Fruit fly (Drosophila melanogaster) whole organism, embryonic: ENCODE results near the gene Arp6.
A peak's percentile ranks its signal among the peaks of the same experiment; 100 is the strongest.

Source experiments
- Atf-2 ChIP-seq: fragments of 200-800 bp; sonication (Bioruptor generic); optimal IDR thresholded peaks from 2 replicates; lab custom pipeline; 2016; ENCODE audit warnings: missing biosample characterization, missing genetic modification characterization
- BtbVII ChIP-seq: fragments of 200-800 bp; sonication (Bioruptor generic); optimal IDR thresholded peaks from 3 replicates; lab custom pipeline; 2017; ENCODE audit warnings: missing biosample characterization, mild to moderate bottlenecking, missing genetic modification characterization
- CG10565 ChIP-seq: fragments of 200-800 bp; sonication (Bioruptor generic); optimal IDR thresholded peaks from 3 replicates; lab custom pipeline; 2016; ENCODE audit warnings: missing biosample characterization, mild to moderate bottlenecking, missing genetic modification characterization
- CG13296 ChIP-seq: fragments of 200-800 bp; sonication (Bioruptor generic); optimal IDR thresholded peaks from 3 replicates; lab custom pipeline; 2018; ENCODE audit warnings: missing biosample characterization, mild to moderate bottlenecking, missing genetic modification characterization
- CG13424 ChIP-seq: fragments of 200-800 bp; sonication (Bioruptor generic); optimal IDR thresholded peaks from 2 replicates; lab custom pipeline; 2019; ENCODE audit warnings: missing biosample characterization, mild to moderate bottlenecking, missing genetic modification characterization, moderate library complexity
- CG14667 ChIP-seq: fragments of 200-800 bp; sonication (Bioruptor generic); IDR thresholded peaks from 2 replicates; pipeline ENCODE4 v1.3.6; 2022; ENCODE audit warnings: missing biosample characterization, missing genetic modification characterization
- CG15011 ChIP-seq: fragments of 200-800 bp; sonication (Bioruptor generic); optimal IDR thresholded peaks from 3 replicates; lab custom pipeline; 2018; ENCODE audit warnings: missing biosample characterization, mild to moderate bottlenecking, missing genetic modification characterization
- CG18599 ChIP-seq: fragments of 200-800 bp; sonication (Bioruptor generic); optimal IDR thresholded peaks from 3 replicates; lab custom pipeline; 2017; ENCODE audit warnings: missing biosample characterization, missing genetic modification characterization, mild to moderate bottlenecking, moderate library complexity, missing genetic modification reagents
- CG2678 ChIP-seq: fragments of 200-800 bp; sonication (Bioruptor generic); optimal IDR thresholded peaks from 3 replicates; lab custom pipeline; 2019; ENCODE audit warnings: missing biosample characterization, mild to moderate bottlenecking, missing genetic modification characterization, moderate library complexity
- CG31224 ChIP-seq: fragments of 200-800 bp; sonication (Bioruptor generic); IDR thresholded peaks from 2 replicates; pipeline ENCODE4 v1.3.6; 2022; ENCODE audit warnings: missing biosample characterization, missing genetic modification characterization
- CG31388 ChIP-seq: fragments of 200-800 bp; sonication (Bioruptor generic); optimal IDR thresholded peaks from 2 replicates; lab custom pipeline; 2016; ENCODE audit warnings: missing biosample characterization, missing genetic modification characterization
- CG31441 ChIP-seq: fragments of 200-800 bp; sonication (Bioruptor generic); IDR thresholded peaks from 2 replicates; pipeline ENCODE4 v1.3.6; 2022; ENCODE audit warnings: missing biosample characterization, missing genetic modification characterization
- CG32772 ChIP-seq: fragments of 200-800 bp; sonication (Bioruptor generic); IDR thresholded peaks from 2 replicates; pipeline ENCODE4 v1.3.6; 2022; ENCODE audit warnings: missing biosample characterization, missing genetic modification characterization
- CG34422 ChIP-seq: fragments of 200-800 bp; sonication (Bioruptor generic); IDR thresholded peaks from 3 replicates; pipeline ENCODE4 v1.3.6; 2022; ENCODE audit warnings: missing biosample characterization, missing genetic modification characterization
- CG3847 ChIP-seq: fragments of 200-800 bp; sonication (Bioruptor generic); IDR thresholded peaks from 2 replicates; pipeline ENCODE4 v1.3.6; 2022; ENCODE audit warnings: missing biosample characterization, missing genetic modification characterization
- CG4424 ChIP-seq: fragments of 200-800 bp; sonication (Bioruptor generic); optimal IDR thresholded peaks from 3 replicates; lab custom pipeline; 2016; ENCODE audit warnings: missing biosample characterization, missing genetic modification characterization
- CG4617 ChIP-seq: fragments of 200-800 bp; sonication (Bioruptor generic); optimal IDR thresholded peaks from 3 replicates; lab custom pipeline; 2016; ENCODE audit warnings: missing biosample characterization, missing genetic modification characterization, borderline replicate concordance
- CG4730 ChIP-seq: fragments of 200-800 bp; sonication (Bioruptor generic); IDR thresholded peaks from 2 replicates; pipeline ENCODE4 v1.3.6; 2022; ENCODE audit warnings: missing biosample characterization, missing genetic modification characterization
- CG7786 ChIP-seq: fragments of 200-800 bp; sonication (Bioruptor generic); optimal IDR thresholded peaks from 2 replicates; lab custom pipeline; 2016; ENCODE audit warnings: missing biosample characterization, missing genetic modification characterization
- CG7987 ChIP-seq: fragments of 200-800 bp; sonication (Bioruptor generic); optimal IDR thresholded peaks from 2 replicates; lab custom pipeline; 2018; ENCODE audit warnings: missing biosample characterization, mild to moderate bottlenecking, missing genetic modification characterization, moderate library complexity
- CG8765 ChIP-seq: fragments of 200-800 bp; sonication (Bioruptor generic); IDR thresholded peaks from 2 replicates; pipeline ENCODE4 v1.3.6; 2022; ENCODE audit warnings: missing biosample characterization, missing genetic modification characterization
- Dbx ChIP-seq: fragments of 200-800 bp; sonication (Bioruptor generic); IDR thresholded peaks from 3 replicates; pipeline ENCODE4 v1.3.6; 2022; ENCODE audit warnings: missing biosample characterization, missing genetic modification characterization
- Lhr ChIP-seq: fragments of 200-800 bp; sonication (Bioruptor generic); optimal IDR thresholded peaks from 3 replicates; lab custom pipeline; 2017; ENCODE audit warnings: mild to moderate bottlenecking, missing biosample characterization, missing genetic modification reagents, missing genetic modification characterization
- MBD-R2 ChIP-seq: fragments of 200-800 bp; sonication (Bioruptor generic); IDR thresholded peaks from 2 replicates; pipeline ENCODE4 v1.3.6; 2022; ENCODE audit warnings: missing biosample characterization, missing genetic modification characterization
- Meics ChIP-seq: fragments of 200-800 bp; sonication (Bioruptor generic); optimal IDR thresholded peaks from 2 replicates; lab custom pipeline; 2017; ENCODE audit warnings: missing biosample characterization, mild to moderate bottlenecking, missing genetic modification characterization
- Mrtf ChIP-seq: fragments of 200-800 bp; sonication (Bioruptor generic); IDR thresholded peaks from 3 replicates; pipeline ENCODE4 v1.3.6; 2022; ENCODE audit warnings: missing biosample characterization, missing genetic modification characterization
- Nf-YA ChIP-seq: fragments of 200-800 bp; sonication (Bioruptor generic); IDR thresholded peaks from 2 replicates; pipeline ENCODE4 v1.3.6; 2022; ENCODE audit warnings: missing biosample characterization, missing genetic modification characterization
- Rfx ChIP-seq: fragments of 200-800 bp; sonication (Bioruptor generic); IDR thresholded peaks from 2 replicates; pipeline ENCODE4 v1.3.6; 2022; ENCODE audit warnings: missing biosample characterization, missing genetic modification characterization
- Scr ChIP-seq: fragments of 200-800 bp; sonication (Bioruptor generic); IDR thresholded peaks from 2 replicates; pipeline ENCODE4 v1.3.6; 2022; ENCODE audit warnings: missing biosample characterization, missing genetic modification characterization; ENCODE audit not compliant: partially characterized antibody
- Side ChIP-seq: fragments of 200-800 bp; sonication (Bioruptor generic); optimal IDR thresholded peaks from 2 replicates; lab custom pipeline; 2016; ENCODE audit warnings: missing biosample characterization, missing genetic modification characterization
- YL-1 ChIP-seq: fragments of 200-800 bp; sonication (Bioruptor generic); optimal IDR thresholded peaks from 3 replicates; lab custom pipeline; 2017; ENCODE audit warnings: missing biosample characterization, mild to moderate bottlenecking, missing genetic modification characterization
- az2 ChIP-seq: fragments of 200-800 bp; sonication (Bioruptor generic); optimal IDR thresholded peaks from 3 replicates; lab custom pipeline; 2016; ENCODE audit warnings: missing biosample characterization, missing genetic modification characterization
- br ChIP-seq: fragments of >200 bp; optimal IDR thresholded peaks from 2 replicates; lab custom pipeline; 2017
- cad ChIP-seq: fragments of >200 bp; optimal IDR thresholded peaks from 2 replicates; lab custom pipeline; 2017; ENCODE audit warnings: missing biosample characterization, missing genetic modification characterization
- chif ChIP-seq, 2 experiments: fragments of 200-800 bp; sonication (Bioruptor generic); optimal IDR thresholded peaks; 3 replicates each; lab custom pipeline; 2016; ENCODE audit warnings: missing biosample characterization in 2 of 2, missing genetic modification characterization in 2 of 2
- corto ChIP-seq: fragments of 200-800 bp; sonication (Bioruptor generic); optimal IDR thresholded peaks from 2 replicates; lab custom pipeline; 2016; ENCODE audit warnings: missing biosample characterization, mild to moderate bottlenecking, missing genetic modification characterization, moderate library complexity
- crp ChIP-seq, 2 experiments: fragments of 200-800 bp; sonication (Bioruptor generic); optimal IDR thresholded peaks; 2 replicates in 1 of 2; 3 replicates in 1 of 2; lab custom pipeline; 2017; ENCODE audit warnings: missing biosample characterization in 2 of 2, missing genetic modification characterization in 2 of 2, mild to moderate bottlenecking in 1 of 2, moderate library complexity in 1 of 2
- dan ChIP-seq: fragments of 200-800 bp; sonication (Bioruptor generic); IDR thresholded peaks from 2 replicates; pipeline ENCODE4 v1.3.6; 2022; ENCODE audit warnings: missing biosample characterization, missing genetic modification characterization
- dmrt99B ChIP-seq: fragments of 200-800 bp; sonication (Bioruptor generic); optimal IDR thresholded peaks from 2 replicates; lab custom pipeline; 2018; ENCODE audit warnings: missing biosample characterization, mild to moderate bottlenecking, missing genetic modification characterization, moderate library complexity
- gce ChIP-seq: fragments of 200-800 bp; sonication (Bioruptor generic); IDR thresholded peaks from 3 replicates; pipeline ENCODE4 v1.3.6; 2022; ENCODE audit warnings: missing biosample characterization, missing genetic modification characterization
- h ChIP-seq: fragments of >200 bp; optimal IDR thresholded peaks from 2 replicates; lab custom pipeline; 2017
- kay ChIP-seq: fragments of 200-800 bp; sonication (Bioruptor generic); optimal IDR thresholded peaks from 2 replicates; lab custom pipeline; 2016; ENCODE audit warnings: missing biosample characterization, missing genetic modification characterization
- mam ChIP-seq: fragments of 200-800 bp; sonication (Bioruptor generic); optimal IDR thresholded peaks from 3 replicates; lab custom pipeline; 2016; ENCODE audit warnings: missing biosample characterization, missing genetic modification characterization
- mld ChIP-seq: fragments of 200-800 bp; sonication (Bioruptor generic); IDR thresholded peaks from 3 replicates; pipeline ENCODE4 v1.3.6; 2022; ENCODE audit warnings: missing biosample characterization, missing genetic modification characterization; ENCODE audit not compliant: partially characterized antibody
- nmo ChIP-seq: fragments of 200-800 bp; sonication (Bioruptor generic); optimal IDR thresholded peaks from 2 replicates; lab custom pipeline; 2018; ENCODE audit warnings: missing biosample characterization, mild to moderate bottlenecking, missing genetic modification characterization, moderate library complexity
- odd ChIP-seq: fragments of 200-800 bp; sonication (Bioruptor generic); optimal IDR thresholded peaks from 2 replicates; lab custom pipeline; 2017; ENCODE audit warnings: missing biosample characterization, mild to moderate bottlenecking, missing genetic modification characterization
- rib ChIP-seq: fragments of 200-800 bp; sonication (Bioruptor generic); IDR thresholded peaks from 2 replicates; pipeline ENCODE4 v1.3.6; 2022; ENCODE audit warnings: missing biosample characterization, missing genetic modification characterization
- schlank ChIP-seq: fragments of 200-800 bp; sonication (Bioruptor generic); optimal IDR thresholded peaks from 2 replicates; lab custom pipeline; 2018; ENCODE audit warnings: missing biosample characterization, mild to moderate bottlenecking, missing genetic modification characterization
- slou ChIP-seq: fragments of 200-800 bp; sonication (Bioruptor generic); optimal IDR thresholded peaks from 3 replicates; lab custom pipeline; 2016; ENCODE audit warnings: missing biosample characterization, missing genetic modification characterization
- ttk ChIP-seq: fragments of 200-800 bp; sonication (Bioruptor generic); IDR thresholded peaks from 2 replicates; pipeline ENCODE4 v2.1.2; 2022; ENCODE audit warnings: missing biosample characterization, missing genetic modification characterization
- z ChIP-seq: fragments of 200-800 bp; sonication (Bioruptor generic); IDR thresholded peaks from 3 replicates; pipeline ENCODE4 v1.3.6; 2022; ENCODE audit warnings: missing biosample characterization, missing genetic modification characterization

Arp6 gene

dm6 chrX:15697581-15698208 lies 39.2 kb downstream of the Arp6 start (continued):
- TF ChIP-seq CG7786, result peak; percentile 44
- TF ChIP-seq CG4730 (GFP tag; lab: Robert Waterston, UW), result peak; percentile 92
- peak; percentile 91 for TF ChIP-seq CG13424 (tag; lab: Kevin White, UChicago)
- peak; percentile 75 for TF ChIP-seq dan (GFP tag; lab: Robert Waterston, UW)
- TF ChIP-seq MBD-R2 (GFP tag; lab: Robert Waterston, UW), result peak; percentile 87
- TF ChIP-seq az2, result peak; percentile 88
- peak; percentile 89 for TF ChIP-seq CG15011 (GFP tag; lab: Kevin White, UChicago)
- TF ChIP-seq CG7987 (GFP tag; lab: Kevin White, UChicago), result peak; percentile 83
- peak; percentile 81 for TF ChIP-seq Nf-YA
- TF ChIP-seq CG4424 (GFP tag; lab: Kevin White, UChicago), result peak; percentile 90
- TF ChIP-seq cad (GFP tag; lab: Kevin White, UChicago), result no peak
- TF ChIP-seq mld (GFP tag; lab: Robert Waterston, UW), result no peak
- TF ChIP-seq chif (GFP tag; optimal IDR thresholded peaks at IDR 0.05; lab: Kevin White, UChicago), result peak; percentile 14 to 21
- TF ChIP-seq crp (GFP tag; optimal IDR thresholded peaks at IDR 0.05; lab: Kevin White, UChicago), result no peak
- peak; percentile 90 for TF ChIP-seq CG8765
- peak; percentile 40 for TF ChIP-seq YL-1 (GFP tag; lab: Kevin White, UChicago)
- TF ChIP-seq h (lab: Kevin White, UChicago), result no peak
- TF ChIP-seq Dbx, result peak; percentile 97
- TF ChIP-seq CG10565 (GFP tag; lab: Kevin White, UChicago), result peak; percentile 43
- TF ChIP-seq CG32772 (GFP tag; lab: Robert Waterston, UW), result peak; percentile 93
- peak; percentile 80 for TF ChIP-seq schlank
- no peak for TF ChIP-seq br (lab: Kevin White, UChicago)
- peak; percentile 77 for TF ChIP-seq odd (GFP tag; lab: Kevin White, UChicago)
- peak; percentile 89 for TF ChIP-seq CG3847 (GFP tag; lab: Robert Waterston, UW)
- peak; percentile 90 for TF ChIP-seq CG31224
- TF ChIP-seq CG31441, result peak; percentile 97
- peak; percentile 94 for TF ChIP-seq dmrt99B
- peak; percentile 51 for TF ChIP-seq Side (GFP tag; lab: Kevin White, UChicago)
- TF ChIP-seq mam (GFP tag; lab: Kevin White, UChicago), result peak; percentile 61
- peak; percentile 56 for TF ChIP-seq Scr (GFP tag; lab: Robert Waterston, UW)
- TF ChIP-seq corto, result peak; percentile 46
- TF ChIP-seq CG2678 (tag; lab: Kevin White, UChicago), result peak; percentile 94
- TF ChIP-seq gce (GFP tag; lab: Robert Waterston, UW), result peak; percentile 82
- TF ChIP-seq CG18599 (GFP tag; lab: Kevin White, UChicago), result peak; percentile 98
- peak; percentile 80 for TF ChIP-seq CG31388
- peak; percentile 88 for TF ChIP-seq slou (GFP tag; lab: Kevin White, UChicago)
- TF ChIP-seq Rfx (GFP tag; lab: Robert Waterston, UW), result peak; percentile 97
- peak; percentile 91 for TF ChIP-seq CG13296
- no peak for TF ChIP-seq Atf-2 (GFP tag; lab: Kevin White, UChicago)
- TF ChIP-seq Mrtf (GFP tag; lab: Robert Waterston, UW), result peak; percentile 91
- TF ChIP-seq CG4617, result peak; percentile 77
- TF ChIP-seq z, result 0 out of 3 replicates have a peak, but pooled peaks have one; percentile 19
- TF ChIP-seq nmo, result peak; percentile 89
- peak; percentile 96 for TF ChIP-seq CG34422
- TF ChIP-seq CG14667 (GFP tag; lab: Robert Waterston, UW), result peak; percentile 89
- peak; percentile 43 for TF ChIP-seq Lhr (GFP tag; lab: Kevin White, UChicago)
- TF ChIP-seq kay (GFP tag; lab: Kevin White, UChicago), result peak; percentile 77
- TF ChIP-seq BtbVII (GFP tag; lab: Kevin White, UChicago), result peak; percentile 94
- peak; percentile 95 for TF ChIP-seq Meics (GFP tag; lab: Kevin White, UChicago)
- TF ChIP-seq rib (GFP tag; lab: Robert Waterston, UW), result peak; percentile 93
- TF ChIP-seq ttk (GFP tag; lab: Robert Waterston, UW), result peak; percentile 92
